Fruit fly (Drosophila melanogaster) Kc167 (cell line): Measurements from ENCODE around the gene RhoGAP1A.

Experiments used
- Sin3A ChIP-seq: fragments of >200 bp; optimal IDR thresholded peaks from 2 replicates; lab custom pipeline; 2018; ENCODE audit warnings: missing external identifiers
- h ChIP-seq: fragments of >200 bp; optimal IDR thresholded peaks from 3 replicates; lab custom pipeline; 2018; ENCODE audit warnings: missing external identifiers
- insv ChIP-seq: fragments of >200 bp; optimal IDR thresholded peaks from 3 replicates; lab custom pipeline; 2018; ENCODE audit warnings: missing external identifiers

DNA sequence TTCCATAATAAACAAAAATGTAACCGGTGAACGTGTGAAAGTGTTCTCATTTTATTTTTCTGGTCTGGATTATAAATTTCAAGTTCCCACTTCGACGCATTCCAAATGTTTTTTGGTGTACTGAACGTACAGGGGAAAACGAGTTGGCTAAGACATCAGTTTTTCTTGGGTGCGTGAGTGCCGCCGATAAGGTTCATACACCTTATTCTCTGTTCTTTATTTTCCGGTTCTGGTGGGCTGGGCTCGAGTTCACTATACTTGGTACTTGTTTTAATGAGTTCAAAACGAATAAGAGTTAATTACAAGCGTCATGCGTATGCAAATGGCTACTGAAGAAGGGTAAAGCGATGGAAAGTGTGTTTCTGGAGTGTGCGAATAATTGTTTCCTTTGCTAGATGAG, 53.2 kb downstream of the RhoGAP1A start:
- TF ChIP-seq h (lab: Kevin White, UChicago): no peak
- TF ChIP-seq insv (lab: Kevin White, UChicago): no peak
- no peak for TF ChIP-seq Sin3A (lab: Kevin White, UChicago)
